6 worm cellular contexts compared by ENCODE assay signal in genomic region chrIV:11788383-11788963, ce11.
TF ChIP-seq lines count a peak whose summit lies in the region.

No protein-coding gene starts in this region.

TF ChIP-seq in whole organism, L1 larva, 84 proteins besides CTCF, POLR2A, EP300 and RAD21 (continues in another document):
- no peak for TF ChIP-seq ceh-88 (GFP tag; IDR thresholded peaks at IDR 0.05; lab: Robert Waterston, UW)
- TF ChIP-seq ceh-8 (GFP tag; optimal IDR thresholded peaks at IDR 0.05; lab: Kevin White, UChicago): no peak
- TF ChIP-seq nhr-47 (tag; optimal IDR thresholded peaks at IDR 0.05; lab: Kevin White, UChicago): peak; percentile 5
- TF ChIP-seq C04F5.9 (tag; optimal IDR thresholded peaks at IDR 0.05; lab: Kevin White, UChicago): no peak
- no peak for TF ChIP-seq nhr-20 (tag; optimal IDR thresholded peaks at IDR 0.05; lab: Kevin White, UChicago)
- peak; percentile 14 for TF ChIP-seq nhr-71 (tag; optimal IDR thresholded peaks at IDR 0.05; lab: Kevin White, UChicago)
- no peak for TF ChIP-seq unc-130 (tag; optimal IDR thresholded peaks at IDR 0.05; lab: Kevin White, UChicago)
- peak; percentile 27 for TF ChIP-seq unc-86 (tag; optimal IDR thresholded peaks at IDR 0.05; lab: Kevin White, UChicago)
- TF ChIP-seq egl-27 (tag; optimal IDR thresholded peaks at IDR 0.05; lab: Kevin White, UChicago): no peak
- no peak for TF ChIP-seq mab-9 (GFP tag; IDR thresholded peaks at IDR 0.05; lab: Robert Waterston, UW)
- no peak for TF ChIP-seq elt-3 (tag; optimal IDR thresholded peaks at IDR 0.05; lab: Kevin White, UChicago)
- TF ChIP-seq F16B12.6 (tag; optimal IDR thresholded peaks at IDR 0.05; lab: Kevin White, UChicago): no peak
- no peak for TF ChIP-seq efl-1 (optimal IDR thresholded peaks at IDR 0.05; lab: Kevin White, UChicago)
- no peak for TF ChIP-seq efl-1 (GFP tag; optimal IDR thresholded peaks at IDR 0.05 in 1 of 2; lab: Kevin White, UChicago)
- TF ChIP-seq lsy-2 (tag; optimal IDR thresholded peaks at IDR 0.05; lab: Kevin White, UChicago): peak in 1 of 2 experiments; percentile 9
- TF ChIP-seq sup-37 (GFP tag; optimal IDR thresholded peaks at IDR 0.05; lab: Kevin White, UChicago): no peak

TF ChIP-seq in whole organism, L2 larva, 48 proteins besides CTCF, POLR2A, EP300 and RAD21 (continues in another document):
- TF ChIP-seq egl-27 (tag; optimal IDR thresholded peaks at IDR 0.05; lab: Kevin White, UChicago) (peak; percentile 26), dmd-4 (tag; optimal IDR thresholded peaks at IDR 0.05; lab: Kevin White, UChicago) (no peak), nhr-23 (tag; optimal IDR thresholded peaks at IDR 0.05; lab: Kevin White, UChicago) (no peak), crh-2 (tag; optimal IDR thresholded peaks at IDR 0.05; lab: Kevin White, UChicago) (peak; percentile 69), skn-1 (tag; optimal IDR thresholded peaks at IDR 0.05; lab: Kevin White, UChicago) (no peak), nhr-10 (tag; optimal IDR thresholded peaks at IDR 0.05; lab: Kevin White, UChicago) (no peak), sma-3 (GFP tag; optimal IDR thresholded peaks at IDR 0.05; lab: Kevin White, UChicago) (no peak), snpc-4 (tag; optimal IDR thresholded peaks at IDR 0.05; lab: Kevin White, UChicago) (no peak), ZK546.5 (tag; optimal IDR thresholded peaks at IDR 0.05; lab: Kevin White, UChicago) (no peak), ztf-11 (tag; optimal IDR thresholded peaks at IDR 0.05; lab: Kevin White, UChicago) (no peak), mab-5 (tag; optimal IDR thresholded peaks at IDR 0.05; lab: Kevin White, UChicago) (no peak), ceh-82 (tag; optimal IDR thresholded peaks at IDR 0.05; lab: Kevin White, UChicago) (no peak), elt-3 (tag; optimal IDR thresholded peaks at IDR 0.05; lab: Kevin White, UChicago) (no peak), sem-4 (tag; optimal IDR thresholded peaks at IDR 0.05; lab: Kevin White, UChicago) (peak; percentile 23), unc-55 (GFP tag; optimal IDR thresholded peaks at IDR 0.05; lab: Kevin White, UChicago) (peak; percentile 78), lsy-2 (tag; optimal IDR thresholded peaks at IDR 0.05; lab: Kevin White, UChicago) (peak in 1 of 2 experiments; percentile 31)

TF ChIP-seq in whole organism, L3 larva, 47 proteins besides CTCF, POLR2A, EP300 and RAD21:
- TF ChIP-seq fkh-10 (GFP tag; optimal IDR thresholded peaks at IDR 0.05; lab: Kevin White, UChicago): peak; percentile 84
- TF ChIP-seq ZK546.5 (tag; optimal IDR thresholded peaks at IDR 0.05; lab: Kevin White, UChicago): no peak
- TF ChIP-seq snpc-4 (tag; optimal IDR thresholded peaks at IDR 0.05; lab: Kevin White, UChicago): peak; percentile 1
- TF ChIP-seq mml-1 (tag; optimal IDR thresholded peaks at IDR 0.05; lab: Kevin White, UChicago): no peak
- TF ChIP-seq nfya-1 (tag; optimal IDR thresholded peaks at IDR 0.05; lab: Kevin White, UChicago; ENCODE audit: insufficient read depth): peak; percentile 40
- no peak for TF ChIP-seq eor-1 (tag; optimal IDR thresholded peaks at IDR 0.05; lab: Kevin White, UChicago)
- TF ChIP-seq nhr-43 (tag; optimal IDR thresholded peaks at IDR 0.05; lab: Kevin White, UChicago; ENCODE audit: poor library complexity, severe bottlenecking): no peak
- TF ChIP-seq aly-2 (tag; optimal IDR thresholded peaks at IDR 0.05; lab: Kevin White, UChicago): no peak

TF ChIP-seq in whole organism, L4 larva, 104 proteins besides CTCF, POLR2A, EP300 and RAD21 (continues in another document):
- no peak for TF ChIP-seq cey-2 (tag; optimal IDR thresholded peaks at IDR 0.05; lab: Kevin White, UChicago; ENCODE audit: borderline replicate concordance, insufficient read depth)
- TF ChIP-seq arid-1 (GFP tag; conservative IDR thresholded peaks at IDR 0.05; lab: Robert Waterston, UW): no peak
- TF ChIP-seq unc-62 (GFP tag; optimal IDR thresholded peaks at IDR 0.05 in 1 of 2; lab: Kevin White, UChicago): peak in 1 of 2 experiments; percentile 53
- TF ChIP-seq unc-62 (tag; optimal IDR thresholded peaks at IDR 0.05; lab: Kevin White, UChicago): no peak
- TF ChIP-seq ceh-44 (GFP tag; IDR thresholded peaks at IDR 0.05; lab: Robert Waterston, UW): no peak
- no peak for TF ChIP-seq pha-4 (GFP tag; IDR thresholded peaks at IDR 0.05; lab: Robert Waterston, UW)
- TF ChIP-seq pha-4 (tag; optimal IDR thresholded peaks at IDR 0.05; lab: Kevin White, UChicago): no peak
- no peak for TF ChIP-seq mdl-1 (tag; optimal IDR thresholded peaks at IDR 0.05; lab: Kevin White, UChicago)
- TF ChIP-seq pqm-1 (tag; optimal IDR thresholded peaks at IDR 0.05; lab: Kevin White, UChicago): no peak
- TF ChIP-seq ces-1 (GFP tag; optimal IDR thresholded peaks at IDR 0.05; lab: Kevin White, UChicago): peak; percentile 82
- TF ChIP-seq aha-1 (tag; lab: Kevin White, UChicago): peak; percentile 89
- no peak for TF ChIP-seq nhr-28 (tag; optimal IDR thresholded peaks at IDR 0.05; lab: Kevin White, UChicago)
- peak in 1 of 2 experiments; percentile 23 for TF ChIP-seq lsy-2 (tag; optimal IDR thresholded peaks at IDR 0.05; lab: Kevin White, UChicago)
- TF ChIP-seq fkh-10 (GFP tag; optimal IDR thresholded peaks at IDR 0.05; lab: Kevin White, UChicago): peak; percentile 83
- TF ChIP-seq egl-43 (GFP tag; IDR thresholded peaks at IDR 0.05; lab: Robert Waterston, UW): no peak
- TF ChIP-seq php-3 (GFP tag; IDR thresholded peaks at IDR 0.05; lab: Robert Waterston, UW): no peak
- TF ChIP-seq Y75B8A.6 (GFP tag; IDR thresholded peaks at IDR 0.05; lab: Robert Waterston, UW): no peak
- no peak for TF ChIP-seq dve-1 (tag; optimal IDR thresholded peaks at IDR 0.05; lab: Kevin White, UChicago; ENCODE audit: insufficient read depth)
- TF ChIP-seq daf-19 (GFP tag; conservative IDR thresholded peaks at IDR 0.05; lab: Robert Waterston, UW): no peak

TF ChIP-seq in whole organism, late embryonic, 69 proteins besides CTCF, POLR2A, EP300 and RAD21:
- TF ChIP-seq unc-42 (tag; optimal IDR thresholded peaks at IDR 0.05; lab: Kevin White, UChicago) (peak; percentile 93), ceh-22 (tag; optimal IDR thresholded peaks at IDR 0.05; lab: Kevin White, UChicago) (no peak)

TF ChIP-seq in whole organism, mixed stage, embryonic, 35 proteins besides CTCF, POLR2A, EP300 and RAD21:
- TF ChIP-seq unc-120 (tag; optimal IDR thresholded peaks at IDR 0.05; lab: Kevin White, UChicago; ENCODE audit: poor library complexity, severe bottlenecking) (no peak), bed-3 (GFP tag; optimal IDR thresholded peaks at IDR 0.05; lab: Kevin White, UChicago) (no peak), ces-1 (GFP tag; optimal IDR thresholded peaks at IDR 0.05; lab: Kevin White, UChicago) (peak; percentile 92), mls-2 (tag; optimal IDR thresholded peaks at IDR 0.05; lab: Kevin White, UChicago) (no peak), sem-2 (GFP tag; optimal IDR thresholded peaks at IDR 0.05; lab: Kevin White, UChicago) (no peak), ceh-83 (GFP tag; optimal IDR thresholded peaks at IDR 0.05; lab: Kevin White, UChicago) (no peak), pha-4 (tag; optimal IDR thresholded peaks at IDR 0.05; lab: Kevin White, UChicago) (no peak), M03D4.4 (tag; optimal IDR thresholded peaks at IDR 0.05; lab: Kevin White, UChicago) (no peak), unc-62 (GFP tag; optimal IDR thresholded peaks at IDR 0.05; lab: Kevin White, UChicago) (no peak)

Comparison
In these comparisons a context has a peak if more than half of its experiments do, and no peak if none do; other contexts are left out.
1. Of the 29 proteins assayed by ChIP-seq in both whole organism, L4 larva and whole organism, L1 larva: peak only in whole organism, L4 larva: aha-1; only in whole organism, L1 larva: zag-1; in both: ces-1, fkh-10 and mep-1; in neither: 22; mixed calls (peak in some experiments, not most) for 2.